Worm (Caenorhabditis elegans): Measurements from ENCODE around the gene W03C9.1.

ce11 chrII:11916945-11917344 lies 45.0 kb downstream of the W03C9.1 start:
- no peak for TF ChIP-seq nhr-237 (tag; optimal IDR thresholded peaks at IDR 0.05)
- no peak for TF ChIP-seq elt-1 (tag; optimal IDR thresholded peaks at IDR 0.05)
- no peak for TF ChIP-seq ztf-4 (tag; optimal IDR thresholded peaks at IDR 0.05)
- no peak for TF ChIP-seq nhr-28 (tag; optimal IDR thresholded peaks at IDR 0.05)
- TF ChIP-seq nhr-11 (tag; optimal IDR thresholded peaks at IDR 0.05) = no peak
- TF ChIP-seq snpc-4 (tag; optimal IDR thresholded peaks at IDR 0.05) = no peak
- TF ChIP-seq skn-1 (tag; optimal IDR thresholded peaks at IDR 0.05) = no peak
- no peak for TF ChIP-seq ceh-82 (tag; optimal IDR thresholded peaks at IDR 0.05)
- no peak for TF ChIP-seq zag-1 (tag; optimal IDR thresholded peaks at IDR 0.05)
- no peak for TF ChIP-seq nhr-76 (tag; optimal IDR thresholded peaks at IDR 0.05)
- TF ChIP-seq hmg-11 (tag; optimal IDR thresholded peaks at IDR 0.05) = no peak

All from whole organism, L3 larva.